Fruit fly (Drosophila melanogaster) Kc167 (cell line): ENCODE data around the gene GNBP1.

Experiments
- insv ChIP-seq: fragments of >200 bp; optimal IDR thresholded peaks from 3 replicates; lab custom pipeline; 2018; ENCODE audit warnings: missing external identifiers
- ttk ChIP-seq: sonication (Bioruptor generic); optimal IDR thresholded peaks from 2 replicates; lab custom pipeline; 2017; ENCODE audit warnings: missing external identifiers

- TF ChIP-seq insv (lab: Kevin White, UChicago) (no peak), ttk (lab: Kevin White, UChicago) (no peak)
These were observed 37.6 kb upstream of the GNBP1 start for dm6 chr3L:18638043-18638442.
